Fruit fly (Drosophila melanogaster) whole organism, prepupa: ENCODE measurements around the gene CG17612.

Source experiments
- Blimp-1 ChIP-seq: fragments of 200-800 bp; sonication (Bioruptor generic); optimal IDR thresholded peaks from 3 replicates; lab custom pipeline; 2017; ENCODE audit warnings: missing biosample characterization, missing genetic modification characterization, mild to moderate bottlenecking, moderate library complexity, missing genetic modification reagents
- CG10631 ChIP-seq: fragments of 200-800 bp; sonication (Bioruptor generic); optimal IDR thresholded peaks from 2 replicates; lab custom pipeline; 2016; ENCODE audit warnings: missing biosample characterization, missing genetic modification characterization
- CG10669 ChIP-seq: fragments of 200-800 bp; sonication (Bioruptor generic); optimal IDR thresholded peaks from 3 replicates; lab custom pipeline; 2018; ENCODE audit warnings: missing biosample characterization, mild to moderate bottlenecking, missing genetic modification characterization, moderate library complexity
- CG11294 ChIP-seq: fragments of 200-800 bp; sonication (Bioruptor generic); IDR thresholded peaks from 2 replicates; pipeline ENCODE4 v1.3.6; 2022; ENCODE audit warnings: missing biosample characterization, missing genetic modification characterization
- CG11762 ChIP-seq: fragments of 200-800 bp; sonication (Bioruptor generic); optimal IDR thresholded peaks from 3 replicates; lab custom pipeline; 2016; ENCODE audit warnings: missing biosample characterization, missing genetic modification characterization; ENCODE audit not compliant: insufficient read depth
- CG11902 ChIP-seq: fragments of 200-800 bp; sonication (Bioruptor generic); optimal IDR thresholded peaks from 3 replicates; lab custom pipeline; 2016; ENCODE audit warnings: missing biosample characterization, missing genetic modification characterization
- CG15336 ChIP-seq: fragments of 200-800 bp; sonication (Bioruptor generic); IDR thresholded peaks from 2 replicates; pipeline ENCODE4 v1.3.6; 2022; ENCODE audit warnings: missing biosample characterization, missing genetic modification characterization
- CG1621 ChIP-seq: fragments of 200-800 bp; sonication (Bioruptor generic); optimal IDR thresholded peaks from 3 replicates; lab custom pipeline; 2018; ENCODE audit warnings: missing biosample characterization, mild to moderate bottlenecking, missing genetic modification characterization
- CG16779 ChIP-seq: fragments of 200-800 bp; sonication (Bioruptor generic); optimal IDR thresholded peaks from 3 replicates; lab custom pipeline; 2017; ENCODE audit warnings: missing biosample characterization, mild to moderate bottlenecking, missing genetic modification characterization
- CG32006 ChIP-seq: fragments of 200-800 bp; sonication (Bioruptor generic); optimal IDR thresholded peaks from 3 replicates; lab custom pipeline; 2017; ENCODE audit warnings: missing biosample characterization, mild to moderate bottlenecking, missing genetic modification characterization
- CG34406 ChIP-seq: fragments of 200-800 bp; sonication (Bioruptor generic); optimal IDR thresholded peaks from 3 replicates; lab custom pipeline; 2016; ENCODE audit warnings: missing biosample characterization, missing genetic modification characterization
- CG3919 ChIP-seq: fragments of 200-800 bp; sonication (Bioruptor generic); optimal IDR thresholded peaks from 3 replicates; lab custom pipeline; 2016; ENCODE audit warnings: missing biosample characterization, missing genetic modification characterization
- CG4318 ChIP-seq: fragments of 200-800 bp; sonication (Bioruptor generic); optimal IDR thresholded peaks from 3 replicates; lab custom pipeline; 2017; ENCODE audit warnings: missing biosample characterization, mild to moderate bottlenecking, missing genetic modification characterization
- CG6163 ChIP-seq: fragments of 200-800 bp; sonication (Bioruptor generic); IDR thresholded peaks from 3 replicates; pipeline ENCODE4 v1.3.6; 2022; ENCODE audit warnings: missing biosample characterization, missing genetic modification characterization
- CG6276 ChIP-seq: fragments of 200-800 bp; sonication (Bioruptor generic); optimal IDR thresholded peaks from 2 replicates; lab custom pipeline; 2017; ENCODE audit warnings: missing biosample characterization, mild to moderate bottlenecking, missing genetic modification characterization
- CG6792 ChIP-seq: fragments of 200-800 bp; sonication (Bioruptor generic); optimal IDR thresholded peaks from 3 replicates; lab custom pipeline; 2016; ENCODE audit warnings: missing biosample characterization, missing genetic modification characterization
- CG6808 ChIP-seq: fragments of 200-800 bp; sonication (Bioruptor generic); optimal IDR thresholded peaks from 3 replicates; lab custom pipeline; 2017; ENCODE audit warnings: missing biosample characterization, missing genetic modification characterization, mild to moderate bottlenecking, moderate library complexity, missing genetic modification reagents
- CG6854 ChIP-seq: fragments of 200-800 bp; sonication (Bioruptor generic); optimal IDR thresholded peaks from 2 replicates; lab custom pipeline; 2017; ENCODE audit warnings: missing biosample characterization, mild to moderate bottlenecking, missing genetic modification characterization
- CG8119 ChIP-seq: fragments of 200-800 bp; sonication (Bioruptor generic); IDR thresholded peaks from 3 replicates; pipeline ENCODE4 v1.3.6; 2022; ENCODE audit warnings: missing biosample characterization, missing genetic modification characterization
- CG8319 ChIP-seq: fragments of 200-800 bp; sonication (Bioruptor generic); optimal IDR thresholded peaks from 3 replicates; lab custom pipeline; 2016; ENCODE audit warnings: missing biosample characterization, missing genetic modification characterization
- CG8632 ChIP-seq: fragments of 200-800 bp; sonication (Bioruptor generic); optimal IDR thresholded peaks from 3 replicates; lab custom pipeline; 2016; ENCODE audit warnings: missing biosample characterization, missing genetic modification characterization
- CG9139 ChIP-seq: fragments of 200-800 bp; sonication (Bioruptor generic); optimal IDR thresholded peaks from 3 replicates; lab custom pipeline; 2017; ENCODE audit warnings: missing biosample characterization, mild to moderate bottlenecking, missing genetic modification characterization
- Eip75B ChIP-seq: fragments of 200-800 bp; sonication (Bioruptor generic); optimal IDR thresholded peaks from 3 replicates; lab custom pipeline; 2016; ENCODE audit warnings: missing biosample characterization, missing genetic modification characterization
- Eip78C ChIP-seq: fragments of 200-800 bp; sonication (Bioruptor generic); peaks from one replicate; lab custom pipeline; 2016; ENCODE audit warnings: missing biosample characterization, missing genetic modification characterization
- Eip93F ChIP-seq: fragments of 200-800 bp; sonication (Bioruptor generic); optimal IDR thresholded peaks from 2 replicates; lab custom pipeline; 2016; ENCODE audit warnings: missing biosample characterization, mild to moderate bottlenecking, missing genetic modification characterization
- Ets96B ChIP-seq: fragments of 200-800 bp; optimal IDR thresholded peaks from 2 replicates; lab custom pipeline; 2019; ENCODE audit warnings: missing biosample characterization, mild to moderate bottlenecking, missing genetic modification characterization, moderate library complexity
- Gug ChIP-seq: fragments of 200-800 bp; sonication (Bioruptor generic); IDR thresholded peaks from 2 replicates; pipeline ENCODE4 v1.3.6; 2022; ENCODE audit warnings: missing biosample characterization, missing genetic modification characterization
- Hr38 ChIP-seq: sonication (Bioruptor generic); optimal IDR thresholded peaks from 2 replicates; lab custom pipeline; 2016; ENCODE audit warnings: missing biosample characterization, missing genetic modification characterization
- Hr39 ChIP-seq: fragments of 200-800 bp; sonication (Bioruptor generic); optimal IDR thresholded peaks from 2 replicates; lab custom pipeline; 2016; ENCODE audit warnings: missing biosample characterization, missing genetic modification characterization
- Hr4 ChIP-seq: fragments of 200-800 bp; sonication (Bioruptor generic); optimal IDR thresholded peaks from 3 replicates; lab custom pipeline; 2016; ENCODE audit warnings: missing biosample characterization, missing genetic modification characterization
- Lpt ChIP-seq: fragments of 200-800 bp; sonication (Bioruptor generic); optimal IDR thresholded peaks from 3 replicates; lab custom pipeline; 2016; ENCODE audit warnings: missing biosample characterization, missing genetic modification characterization
- Met ChIP-seq: fragments of 200-800 bp; sonication (Bioruptor generic); optimal IDR thresholded peaks from 3 replicates; lab custom pipeline; 2016; ENCODE audit warnings: missing biosample characterization, missing genetic modification characterization
- OdsH ChIP-seq: fragments of 200-800 bp; sonication (Bioruptor generic); optimal IDR thresholded peaks from 3 replicates; lab custom pipeline; 2016; ENCODE audit warnings: missing biosample characterization, missing genetic modification characterization
- Sox102F ChIP-seq: fragments of 200-800 bp; sonication (Bioruptor generic); optimal IDR thresholded peaks from 2 replicates; lab custom pipeline; 2016; ENCODE audit warnings: missing biosample characterization, mild to moderate bottlenecking, missing genetic modification characterization
- Sox14 ChIP-seq: fragments of 200-800 bp; sonication (Bioruptor generic); optimal IDR thresholded peaks from 3 replicates; lab custom pipeline; 2016; ENCODE audit warnings: missing biosample characterization, missing genetic modification characterization
- Sox15 ChIP-seq: fragments of 200-800 bp; sonication (Bioruptor generic); optimal IDR thresholded peaks from 3 replicates; lab custom pipeline; 2016; ENCODE audit warnings: missing biosample characterization, missing genetic modification characterization
- acj6 ChIP-seq: fragments of 200-800 bp; sonication (Bioruptor generic); optimal IDR thresholded peaks from 3 replicates; lab custom pipeline; 2016; ENCODE audit warnings: missing biosample characterization, missing genetic modification characterization
- cyc ChIP-seq: fragments of 200-800 bp; sonication (Bioruptor generic); optimal IDR thresholded peaks from 3 replicates; lab custom pipeline; 2016; ENCODE audit warnings: missing biosample characterization, missing genetic modification characterization
- dac ChIP-seq: fragments of 200-800 bp; sonication (Bioruptor generic); optimal IDR thresholded peaks from 2 replicates; lab custom pipeline; 2017; ENCODE audit warnings: missing biosample characterization, mild to moderate bottlenecking, missing genetic modification characterization
- dsx ChIP-seq: fragments of 200-800 bp; optimal IDR thresholded peaks from 3 replicates; lab custom pipeline; 2019; ENCODE audit warnings: missing biosample characterization, mild to moderate bottlenecking, missing genetic modification characterization, moderate library complexity; ENCODE audit not compliant: poor library complexity, severe bottlenecking
- eg ChIP-seq: fragments of 200-800 bp; sonication (Bioruptor generic); IDR thresholded peaks from 3 replicates; pipeline ENCODE4 v1.3.6; 2022; ENCODE audit warnings: missing biosample characterization, missing genetic modification characterization
- esn ChIP-seq: fragments of 200-800 bp; sonication (Bioruptor generic); optimal IDR thresholded peaks from 2 replicates; lab custom pipeline; 2016; ENCODE audit warnings: missing biosample characterization, mild to moderate bottlenecking, missing genetic modification characterization, moderate library complexity
- fd59A ChIP-seq: fragments of 200-800 bp; sonication (Bioruptor generic); optimal IDR thresholded peaks from 2 replicates; lab custom pipeline; 2017; ENCODE audit warnings: missing biosample characterization, mild to moderate bottlenecking, missing genetic modification characterization, missing genetic modification reagents
- fkh ChIP-seq: fragments of 200-800 bp; sonication (Bioruptor generic); optimal IDR thresholded peaks from 3 replicates; lab custom pipeline; 2017; ENCODE audit warnings: missing biosample characterization, mild to moderate bottlenecking, missing genetic modification characterization, moderate library complexity
- net ChIP-seq: fragments of 200-800 bp; sonication (Bioruptor generic); optimal IDR thresholded peaks from 3 replicates; lab custom pipeline; 2016; ENCODE audit warnings: missing biosample characterization, missing genetic modification characterization
- pdm3 ChIP-seq: fragments of 200-800 bp; sonication (Bioruptor generic); optimal IDR thresholded peaks from 3 replicates; lab custom pipeline; 2016; ENCODE audit warnings: missing biosample characterization, missing genetic modification characterization
- salr ChIP-seq, 2 experiments: fragments of 200-800 bp; sonication (Bioruptor generic); optimal IDR thresholded peaks; 3 replicates each; lab custom pipeline; 2016 to 2018; ENCODE audit warnings: missing biosample characterization in 2 of 2, missing genetic modification characterization in 2 of 2, mild to moderate bottlenecking in 1 of 2
- svp ChIP-seq: fragments of 200-800 bp; sonication (Bioruptor generic); peaks from one replicate; lab custom pipeline; 2016; ENCODE audit warnings: missing biosample characterization, missing genetic modification characterization
- topi ChIP-seq: fragments of 200-800 bp; sonication (Bioruptor generic); optimal IDR thresholded peaks from 3 replicates; lab custom pipeline; 2016; ENCODE audit warnings: missing biosample characterization, missing genetic modification characterization

Gene CG17612

dm6 chr2L:4352675-4353074, 29.9 kb downstream of the CG17612 start, which contains the start of gene CG15429:
TSS of gene CG15429 (plus strand) at chr2L:4352975.
- no peak for TF ChIP-seq Eip78C (GFP tag; lab: Kevin White, UChicago)
- TF ChIP-seq Ets96B (tag; lab: Kevin White, UChicago), result no peak
- no peak for TF ChIP-seq CG8319 (GFP tag; lab: Kevin White, UChicago)
- no peak for TF ChIP-seq Hr39 (GFP tag; lab: Kevin White, UChicago)

DNA sequence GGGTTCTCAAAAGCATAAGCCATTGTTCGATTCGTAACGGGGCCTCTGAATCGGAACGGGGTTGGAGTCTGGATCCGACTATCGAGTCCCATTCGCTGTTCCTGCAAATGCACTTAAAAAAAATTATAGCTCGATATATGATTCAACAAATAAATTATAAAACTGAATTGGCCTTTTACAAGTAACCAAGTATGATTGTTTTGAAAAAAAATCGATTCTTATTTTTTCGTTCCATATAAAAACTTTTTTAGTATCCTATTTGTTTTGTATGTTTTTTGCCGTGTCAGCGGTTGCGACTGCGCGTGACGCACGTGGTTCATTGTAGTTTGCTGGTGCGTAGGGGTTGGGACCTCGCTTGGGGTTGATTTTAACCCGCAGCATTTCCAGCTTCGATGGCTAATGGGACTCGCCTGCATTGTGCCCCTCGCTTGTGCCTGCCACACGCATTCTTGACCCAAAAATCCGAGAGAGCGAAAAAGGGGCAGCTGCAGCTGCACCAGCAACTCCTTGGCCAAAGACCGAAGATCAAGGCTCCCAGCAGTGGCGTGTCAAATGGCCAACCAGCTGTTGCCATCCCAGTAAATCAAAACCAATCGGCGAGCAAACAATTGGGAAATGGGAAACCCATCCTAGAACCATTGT, 31.7 kb downstream of the CG17612 start:
- TF ChIP-seq CG16779 (tag; lab: Kevin White, UChicago) (no peak), pdm3 (GFP tag; lab: Kevin White, UChicago) (peak; percentile 15), Hr38 (no peak), Blimp-1 (no peak), net (GFP tag; lab: Kevin White, UChicago) (no peak), CG9139 (GFP tag; lab: Kevin White, UChicago) (no peak), CG6276 (GFP tag; lab: Kevin White, UChicago) (no peak), CG11902 (GFP tag; lab: Kevin White, UChicago) (no peak), CG6808 (peak; percentile 27), Eip93F (GFP tag; lab: Kevin White, UChicago) (no peak), salr (GFP tag; optimal IDR thresholded peaks at IDR 0.05; lab: Kevin White, UChicago) (no peak), CG8632 (peak; percentile 14), CG1621 (no peak), CG3919 (peak; percentile 29), Sox14 (peak; percentile 23), CG10669 (GFP tag; lab: Kevin White, UChicago) (peak; percentile 51), topi (GFP tag; lab: Kevin White, UChicago) (peak; percentile 33), CG11762 (peak; percentile 24), CG6792 (GFP tag; lab: Kevin White, UChicago) (peak; percentile 35), dsx (GFP tag; lab: Kevin White, UChicago) (peak; percentile 42), CG8119 (0 out of 3 replicates have a peak, but pooled peaks have one; percentile 27), CG34406 (peak; percentile 32), CG32006 (GFP tag; lab: Kevin White, UChicago) (peak; percentile 15), OdsH (GFP tag; lab: Kevin White, UChicago) (peak; percentile 31), svp (peak; percentile 74), fkh (no peak), cyc (peak; percentile 1), CG11294 (GFP tag; lab: Robert Waterston, UW) (no peak), CG6163 (GFP tag; lab: Robert Waterston, UW) (peak; percentile 66), eg (GFP tag; lab: Robert Waterston, UW) (no peak), CG6854 (no peak), esn (GFP tag; lab: Kevin White, UChicago) (peak; percentile 56), Sox15 (GFP tag; lab: Kevin White, UChicago) (no peak), fd59A (GFP tag; lab: Kevin White, UChicago) (peak; percentile 17), CG15336 (0 out of 2 replicates have a peak, but pooled peaks have one; percentile 42), Hr4 (peak; percentile 25), acj6 (GFP tag; lab: Kevin White, UChicago) (peak; percentile 45), Eip78C (GFP tag; lab: Kevin White, UChicago) (peak; percentile 86), CG4318 (GFP tag; lab: Kevin White, UChicago) (no peak), Eip75B (peak; percentile 57), CG10631 (peak; percentile 43), Gug (GFP tag; lab: Robert Waterston, UW) (no peak), dac (GFP tag; lab: Kevin White, UChicago) (no peak), Lpt (GFP tag; lab: Kevin White, UChicago) (no peak), Met (GFP tag; lab: Kevin White, UChicago) (peak; percentile 53), Sox102F (GFP tag; lab: Kevin White, UChicago) (peak; percentile 34)
